Worm (Caenorhabditis elegans) whole organism, dauer: ENCODE results near the gene T13C5.9.

Source experiments
- unc-62 ChIP-seq: sonication (generic microtip); optimal IDR thresholded peaks from 2 replicates; lab custom pipeline; 2017; ENCODE audit warnings: missing biosample characterization, missing genetic modification reagents, missing genetic modification characterization

T13C5.9 gene

DNA sequence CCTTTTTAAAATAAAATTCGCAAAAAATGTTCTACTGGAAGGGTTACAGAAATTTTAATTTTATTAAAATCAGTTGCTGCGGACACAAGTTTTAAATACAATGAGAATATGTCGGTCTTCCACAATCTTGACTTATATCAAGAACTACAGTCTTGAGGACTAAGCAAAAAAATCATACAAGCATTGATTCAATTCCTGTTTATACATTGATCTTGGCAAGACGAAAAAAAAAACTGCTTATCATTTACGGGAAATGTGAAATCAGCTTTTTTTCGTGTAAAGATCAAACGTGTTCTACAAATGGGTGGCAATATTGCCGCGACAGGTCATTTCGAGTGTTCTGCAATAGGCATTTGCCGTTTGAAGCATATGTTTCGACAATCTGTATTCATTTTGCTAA lies 5.3 kb upstream of the T13C5.9 start, which contains the start of gene T13C5.2:
Gene T13C5.2 (plus strand): TSS at position 301 of the 400 bp plus-strand sequence.
- no peak for TF ChIP-seq unc-62 (GFP tag; lab: Kevin White, UChicago)

DNA sequence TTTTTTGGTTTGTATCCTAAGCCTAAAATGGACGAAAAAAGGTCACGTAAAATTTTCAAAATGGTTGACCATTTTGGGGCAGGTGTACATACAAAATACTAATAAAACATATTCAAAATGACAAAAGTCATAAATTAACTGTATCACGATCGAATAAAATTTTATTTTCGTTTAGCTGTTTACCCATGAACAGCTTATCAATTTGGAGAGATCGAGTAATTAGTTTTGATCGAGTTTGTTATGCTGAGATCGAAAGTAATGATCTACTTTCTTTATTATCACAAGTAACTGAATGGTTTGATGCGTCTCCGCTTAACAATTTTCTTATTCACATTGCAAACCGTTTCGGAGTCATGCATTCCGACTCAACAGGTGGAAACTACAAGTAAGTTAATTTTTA lies 2.2 kb upstream of the T13C5.9 start, which contains the start of gene T13C5.10:
Gene T13C5.10 (plus strand): TSS at position 301 of the 400 bp plus-strand sequence.
- TF ChIP-seq unc-62 (GFP tag; lab: Kevin White, UChicago): no peak

DNA sequence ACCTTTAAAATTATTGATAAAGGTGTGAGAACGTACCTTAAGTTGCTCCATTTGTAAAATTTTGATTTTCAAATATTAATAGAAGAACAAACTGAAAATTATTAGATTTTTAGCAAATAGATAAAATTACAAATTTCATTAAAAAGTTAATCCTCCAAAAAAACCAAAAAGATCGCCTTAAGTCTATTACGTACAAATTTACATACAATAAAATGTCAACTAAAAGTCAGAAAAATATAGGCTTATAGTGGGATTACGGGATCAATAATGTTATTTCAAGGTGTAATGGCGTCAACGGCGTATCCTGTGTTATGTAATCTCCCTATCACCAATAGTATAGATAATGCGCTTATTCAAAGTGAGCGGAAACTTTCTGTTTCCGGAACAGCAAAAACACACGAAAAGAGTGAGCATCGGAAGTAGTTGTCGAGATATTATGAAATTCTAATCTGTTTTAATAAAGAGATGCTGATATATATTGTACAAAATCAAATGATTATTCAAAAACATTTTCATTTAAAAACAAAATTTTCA lies 4.2 kb downstream of the T13C5.9 start, which contains the start of gene ceh-54:
Gene ceh-54 (minus strand): TSS at position 51 of the 534 bp plus-strand sequence.
- no peak for TF ChIP-seq unc-62 (GFP tag; lab: Kevin White, UChicago)

DNA sequence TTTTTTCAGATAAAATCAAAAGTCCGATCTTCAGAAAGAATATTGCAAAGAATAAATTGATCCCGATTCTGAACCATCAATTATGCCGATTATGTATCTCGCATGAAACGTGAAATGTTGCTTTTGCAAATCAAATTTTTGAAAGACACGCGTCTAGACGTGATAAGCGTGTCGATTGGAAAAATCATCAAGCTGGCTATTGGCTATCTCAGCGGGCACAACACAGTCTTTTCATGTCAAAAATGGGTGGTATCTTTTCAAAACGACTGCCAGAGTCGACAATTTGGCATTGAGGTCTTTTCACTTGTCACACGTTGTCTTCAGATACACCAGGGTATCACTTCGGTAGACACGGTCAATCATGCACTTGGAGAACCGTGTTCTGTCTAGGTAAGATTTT lies 6.6 kb downstream of the T13C5.9 start, which contains the start of gene daf-9:
Gene daf-9 (plus strand): TSS at position 301 of the 400 bp plus-strand sequence.
- TF ChIP-seq unc-62 (GFP tag; lab: Kevin White, UChicago): no peak

DNA sequence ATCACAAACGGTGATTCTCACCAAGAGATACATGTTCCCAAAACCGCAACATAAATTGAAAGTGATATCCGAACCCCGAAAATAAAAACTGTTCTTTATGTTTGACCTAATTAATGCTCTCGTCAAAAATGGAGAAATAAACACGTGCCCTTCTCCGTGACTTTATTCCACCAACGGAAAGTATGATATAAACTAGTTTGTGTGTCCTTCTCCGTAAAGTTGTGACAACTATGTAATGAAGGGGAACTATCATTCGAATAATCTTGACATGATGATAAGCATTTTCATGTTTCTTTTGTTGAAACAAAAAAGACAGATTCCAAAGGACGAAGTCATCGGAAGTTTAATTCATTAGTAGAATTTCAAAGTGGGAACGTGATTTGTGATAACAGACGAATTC lies 11.5 kb downstream of the T13C5.9 start:
- TF ChIP-seq unc-62 (GFP tag; lab: Kevin White, UChicago): no peak

DNA sequence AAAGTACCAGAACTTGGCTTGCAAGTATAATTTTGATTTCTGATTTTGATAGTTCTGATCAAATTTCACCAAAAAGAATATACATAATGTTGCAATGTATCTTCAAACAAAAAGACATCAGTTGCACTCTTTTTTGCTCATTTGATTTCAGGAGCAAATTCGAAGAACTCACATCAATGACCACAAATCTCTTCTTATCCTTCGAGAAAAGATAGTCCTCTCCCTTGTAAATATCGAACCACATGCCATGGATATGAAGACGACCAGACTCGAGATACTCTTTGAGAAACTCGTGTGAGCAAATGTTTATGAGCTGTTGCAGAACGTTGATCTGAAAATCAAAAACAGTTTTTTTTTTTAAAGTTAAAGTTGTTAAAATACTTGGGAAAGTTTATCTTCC lies 12.8 kb downstream of the T13C5.9 start:
- TF ChIP-seq unc-62 (GFP tag; lab: Kevin White, UChicago): no peak

DNA sequence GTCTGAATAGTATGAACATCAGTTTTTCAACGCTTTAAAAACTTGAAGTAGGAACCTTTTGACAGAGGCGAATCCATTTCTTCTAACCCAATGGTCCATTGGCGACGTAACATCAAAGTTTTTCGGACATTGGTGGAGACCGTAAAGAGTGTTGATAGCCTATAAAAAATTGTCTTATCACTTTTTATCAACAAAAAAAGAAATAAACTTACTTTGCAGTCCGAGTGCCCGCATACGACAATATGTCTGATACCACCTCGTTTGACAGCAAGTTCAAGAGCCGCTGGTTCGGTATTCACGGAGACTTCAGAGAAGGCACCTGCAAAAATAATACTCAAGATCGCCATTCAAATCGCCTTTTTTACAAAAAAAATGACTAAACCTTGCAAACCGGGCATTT lies 13.3 kb downstream of the T13C5.9 start:
- TF ChIP-seq unc-62 (GFP tag; lab: Kevin White, UChicago): no peak

DNA sequence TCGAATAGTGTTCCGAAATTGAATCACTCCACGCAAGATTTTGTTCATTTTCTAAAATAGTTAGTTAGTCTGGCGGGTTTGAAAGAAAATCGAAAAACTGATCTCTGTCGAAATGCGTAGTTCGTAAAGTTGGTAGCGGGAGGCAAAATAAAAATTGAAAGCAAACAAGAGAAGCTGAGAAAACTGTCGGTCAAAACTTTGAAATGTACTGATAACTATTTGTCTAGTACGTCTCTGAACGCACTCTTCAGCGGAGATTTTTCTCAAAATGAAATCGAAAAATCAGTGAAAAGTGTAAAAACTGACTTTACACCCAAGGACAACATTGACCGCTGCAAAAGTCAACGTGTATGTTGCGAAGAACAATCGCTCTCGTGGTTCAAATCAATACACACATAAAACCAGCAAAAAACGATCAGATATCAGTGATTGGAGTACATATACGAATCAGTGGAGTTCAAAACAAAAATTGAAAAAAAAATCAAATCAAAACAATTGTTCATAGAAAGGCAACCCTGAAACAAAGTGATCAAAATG lies 14.7 kb downstream of the T13C5.9 start, which contains the start of gene bca-1:
Gene bca-1 (minus strand): TSS at position 51 of the 537 bp plus-strand sequence.
- TF ChIP-seq unc-62 (GFP tag; lab: Kevin White, UChicago): no peak

DNA sequence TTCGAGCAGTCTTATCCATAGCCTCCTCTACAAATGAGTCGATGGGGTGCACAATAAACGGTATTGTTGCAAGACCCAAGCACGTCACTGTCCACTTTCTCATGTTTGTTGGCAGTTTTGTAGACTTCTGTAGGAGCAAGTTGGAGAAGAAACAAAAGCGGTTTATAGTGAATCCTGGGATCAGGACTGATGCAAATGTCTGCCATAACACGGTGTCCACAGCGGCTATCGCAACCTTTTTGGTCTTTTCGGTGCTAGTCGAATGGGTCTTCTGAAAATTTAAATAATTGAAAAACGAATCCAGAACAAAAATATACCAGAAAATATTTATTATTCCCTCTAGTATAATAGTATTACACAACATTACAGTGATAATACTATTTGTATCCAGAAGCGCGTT lies 15.3 kb downstream of the T13C5.9 start:
- no peak for TF ChIP-seq unc-62 (GFP tag; lab: Kevin White, UChicago)

DNA sequence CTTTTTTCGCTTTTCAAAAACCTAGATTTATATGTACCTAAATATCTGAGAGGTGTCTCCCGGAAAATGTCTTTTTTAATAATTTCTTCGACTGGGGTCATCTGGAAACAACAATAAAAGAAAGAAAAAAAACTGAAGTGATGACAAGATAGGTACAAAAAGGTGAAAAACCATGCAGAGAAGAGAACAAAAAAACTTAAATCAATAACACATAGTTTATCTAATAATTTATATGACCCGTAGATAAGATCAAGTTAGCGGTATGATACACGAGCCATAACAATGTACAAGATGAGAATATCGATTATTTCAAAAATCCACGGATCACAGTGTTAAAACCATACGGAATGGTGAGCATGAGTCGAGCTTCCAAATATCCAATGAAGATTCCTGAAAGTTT lies 16.2 kb downstream of the T13C5.9 start, which contains the start of gene mtp-18:
Gene mtp-18 (minus strand): TSS at position 101 of the 400 bp plus-strand sequence.
- no peak for TF ChIP-seq unc-62 (GFP tag; lab: Kevin White, UChicago)

DNA sequence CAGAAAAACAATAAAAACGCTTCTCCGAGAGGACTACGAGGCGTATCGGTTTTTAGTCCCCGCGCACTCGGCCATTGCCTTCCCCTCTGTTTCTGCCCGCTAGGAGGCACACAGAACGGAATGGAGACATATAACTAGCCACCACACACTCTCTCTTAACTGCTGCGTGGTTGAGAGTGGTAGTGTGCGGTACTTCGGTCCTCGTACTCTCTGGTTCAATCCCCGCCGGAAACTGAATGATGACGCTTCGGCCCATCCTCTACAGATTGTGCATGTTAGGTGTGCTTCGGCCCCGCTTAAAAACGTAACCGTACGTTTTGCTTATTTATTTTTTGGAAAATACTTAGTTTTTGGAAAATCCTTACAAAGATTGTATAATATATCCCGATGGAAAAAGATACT lies 17.6 kb downstream of the T13C5.9 start, which contains the start of gene T13C5.6:
Gene T13C5.6 (minus strand): TSS at position 1 of the 402 bp plus-strand sequence.
- no peak for TF ChIP-seq unc-62 (GFP tag; lab: Kevin White, UChicago)

DNA sequence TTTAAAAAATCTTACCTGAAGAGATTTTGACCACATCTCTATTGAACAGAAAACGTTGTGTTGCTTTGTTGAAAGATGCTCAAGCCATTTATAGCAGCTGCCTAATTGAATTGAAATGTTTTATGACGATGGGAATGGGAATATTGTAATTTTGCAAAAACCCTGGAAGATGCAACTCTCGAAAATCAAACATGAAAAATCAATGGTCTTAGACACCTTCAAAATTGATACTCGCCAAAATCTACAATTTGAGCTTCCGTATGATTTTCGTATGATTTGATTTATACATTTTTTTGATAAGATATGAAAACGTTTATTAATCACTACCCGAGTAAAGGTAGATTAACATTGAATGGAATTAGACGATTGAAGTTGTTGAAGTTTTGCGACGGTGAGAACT lies 18.4 kb downstream of the T13C5.9 start, which contains the start of gene C14F11.7:
Gene C14F11.7 (minus strand): TSS at position 101 of the 400 bp plus-strand sequence.
- no peak for TF ChIP-seq unc-62 (GFP tag; lab: Kevin White, UChicago)

DNA sequence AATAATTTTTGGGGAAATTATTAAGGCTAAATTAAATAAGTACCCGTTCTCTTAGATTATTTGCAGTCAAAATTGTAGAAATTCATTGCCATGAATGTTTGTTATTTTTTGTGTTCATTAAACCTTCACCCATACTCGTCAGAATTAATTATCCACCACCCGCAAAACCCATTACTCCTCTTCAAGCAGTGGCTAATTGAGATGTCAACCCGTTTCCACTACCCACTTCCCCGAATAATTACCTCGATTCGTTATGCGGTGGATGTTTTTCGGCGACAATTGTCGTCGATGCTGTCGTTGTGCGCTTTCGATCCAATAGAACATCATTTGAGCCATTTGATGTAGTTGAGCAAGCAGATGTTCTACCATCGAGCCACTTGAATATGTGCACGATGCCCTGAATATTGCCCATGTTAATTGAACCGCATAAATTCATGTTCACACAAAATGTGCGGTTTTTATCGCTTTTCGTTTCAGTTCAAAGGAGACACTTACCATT lies 21.3 kb downstream of the T13C5.9 start:
- TF ChIP-seq unc-62 (GFP tag; lab: Kevin White, UChicago): no peak

DNA sequence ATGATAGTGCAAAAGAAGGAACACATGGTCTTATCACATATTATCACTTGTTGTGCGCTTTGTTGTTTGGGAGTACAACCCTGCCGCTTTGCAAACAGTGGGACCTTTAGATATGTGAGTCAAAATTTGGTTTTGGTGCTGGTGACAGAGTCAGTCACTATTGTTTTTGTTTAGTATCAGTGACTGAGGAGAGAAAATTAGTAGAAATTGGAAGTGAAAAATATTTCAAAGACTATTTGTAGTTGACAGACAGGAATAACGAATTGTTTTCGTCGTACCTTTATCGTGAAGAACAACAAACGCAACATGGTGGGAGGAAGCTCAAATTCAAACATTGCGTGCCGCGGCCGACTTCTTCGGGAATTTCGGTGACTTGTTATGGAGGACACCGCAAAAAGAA lies 26.5 kb downstream of the T13C5.9 start, which contains the start of gene lrch-1:
Gene lrch-1 (minus strand): TSS at position 101 of the 400 bp plus-strand sequence.
- TF ChIP-seq unc-62 (GFP tag; lab: Kevin White, UChicago): no peak

DNA sequence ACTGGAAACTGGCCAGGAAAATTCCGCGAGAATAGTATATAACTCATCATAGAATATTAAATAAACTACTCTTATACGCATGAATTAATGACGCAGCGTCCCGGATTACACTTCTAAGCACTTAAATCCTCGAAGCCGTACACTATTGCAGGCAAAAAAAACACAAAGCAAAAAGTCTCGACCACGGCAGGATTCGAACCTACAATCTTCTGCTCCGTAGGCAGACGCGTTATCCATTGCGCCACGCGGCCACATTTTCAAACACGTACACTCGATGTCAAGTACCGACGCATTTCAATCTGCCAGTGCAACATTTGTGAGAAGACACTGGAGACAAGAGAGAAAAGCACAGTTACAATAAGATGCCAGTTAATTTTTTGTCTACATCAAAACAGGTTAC lies 29.8 kb downstream of the T13C5.9 start:
- TF ChIP-seq unc-62 (GFP tag; lab: Kevin White, UChicago): no peak

DNA sequence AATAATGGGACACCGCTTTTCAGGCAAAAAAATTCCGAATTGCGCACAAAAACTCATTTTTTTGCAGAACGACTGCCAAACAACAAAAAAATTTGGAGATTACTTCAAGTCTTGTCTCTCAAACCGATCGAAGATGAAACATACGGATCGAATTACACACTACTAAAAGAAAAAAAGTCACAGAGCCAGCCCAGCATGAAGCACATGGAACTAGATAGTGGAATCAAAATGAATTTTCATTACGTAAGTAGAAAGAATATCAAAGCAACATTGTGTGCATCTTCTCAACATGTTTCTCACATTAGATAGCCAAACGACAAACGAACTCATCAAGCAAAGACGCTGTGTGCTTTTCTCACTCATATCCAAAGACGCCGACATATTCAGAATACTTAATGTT lies 31.0 kb downstream of the T13C5.9 start:
- TF ChIP-seq unc-62 (GFP tag; lab: Kevin White, UChicago): no peak
